Worm (Caenorhabditis elegans) whole organism, L4 larva: ENCODE measurements around the gene F49C12.5.
A peak's percentile ranks its signal among the peaks of the same experiment; 100 is the strongest.

Experiments
- F37D6.2 ChIP-seq: sonication (generic microtip); optimal IDR thresholded peaks from 2 replicates; lab custom pipeline; 2016; ENCODE audit warnings: mild to moderate bottlenecking, missing genetic modification characterization, missing compliant biosample characterization
- T20F7.1 ChIP-seq: fragments of 200-800 bp; sonication (Bioruptor generic); optimal IDR thresholded peaks from 2 replicates; lab custom pipeline; 2018; ENCODE audit warnings: mild to moderate bottlenecking, missing genetic modification characterization, missing compliant biosample characterization
- T26A8.4 ChIP-seq: fragments of 200-800 bp; sonication (Bioruptor generic); IDR thresholded peaks from 2 replicates; pipeline ENCODE4 v1.3.6; 2022; ENCODE audit warnings: missing genetic modification characterization, missing compliant biosample characterization
- aha-1 ChIP-seq: fragments of 150-350 bp; peaks from one replicate; lab custom pipeline; 2014; ENCODE audit warnings: missing biosample characterization, missing genetic modification characterization
- aly-2 ChIP-seq: sonication (generic microtip); optimal IDR thresholded peaks from 2 replicates; lab custom pipeline; 2018; ENCODE audit warnings: missing biosample characterization, missing genetic modification characterization
- ama-1 ChIP-seq: fragments of 150-350 bp; optimal IDR thresholded peaks from 2 replicates; lab custom pipeline; 2014; ENCODE audit warnings: inconsistent platforms, mixed read lengths
- attf-4 ChIP-seq: sonication (generic microtip); optimal IDR thresholded peaks from 3 replicates; lab custom pipeline; 2017; ENCODE audit warnings: missing biosample characterization, missing genetic modification characterization
- ceh-20 ChIP-seq: fragments of 200-800 bp; sonication (Bioruptor generic); IDR thresholded peaks from 2 replicates; pipeline ENCODE4 v1.3.6; 2022; ENCODE audit warnings: missing genetic modification reagents, missing genetic modification characterization, missing compliant biosample characterization
- ceh-44 ChIP-seq: fragments of 200-800 bp; sonication (Bioruptor generic); IDR thresholded peaks from 2 replicates; pipeline ENCODE4 v1.3.6; 2022; ENCODE audit warnings: missing genetic modification reagents, missing genetic modification characterization, missing compliant biosample characterization
- cey-2 ChIP-seq: sonication (generic microtip); optimal IDR thresholded peaks from 3 replicates; lab custom pipeline; 2017; ENCODE audit warnings: missing genetic modification characterization, mild to moderate bottlenecking, missing compliant biosample characterization, antibody characterized with exemption, borderline replicate concordance; ENCODE audit not compliant: insufficient read depth
- daf-16 ChIP-seq, 3 experiments: sonication (generic microtip); optimal IDR thresholded peaks; 2 replicates each; lab custom pipeline; 2016 to 2017; ENCODE audit warnings: missing genetic modification characterization in 3 of 3, missing genetic modification reagents in 3 of 3, mild to moderate bottlenecking in 2 of 3, missing compliant biosample characterization in 2 of 3, missing biosample characterization in 1 of 3, moderate library complexity in 1 of 3
- dpl-1 ChIP-seq: fragments of 150-350 bp; optimal IDR thresholded peaks from 2 replicates; lab custom pipeline; 2014; ENCODE audit warnings: missing biosample characterization, missing genetic modification reagents, missing genetic modification characterization
- duxl-1 ChIP-seq: sonication (generic microtip); optimal IDR thresholded peaks from 2 replicates; lab custom pipeline; 2016; ENCODE audit warnings: mild to moderate bottlenecking, missing genetic modification characterization, moderate library complexity, missing compliant biosample characterization; ENCODE audit not compliant: poor library complexity
- dve-1 ChIP-seq: sonication (generic microtip); optimal IDR thresholded peaks from 2 replicates; lab custom pipeline; 2017; ENCODE audit warnings: antibody characterized with exemption, mild to moderate bottlenecking, missing genetic modification characterization, missing compliant biosample characterization; ENCODE audit not compliant: insufficient read depth
- egl-27 ChIP-seq: sonication (generic microtip); optimal IDR thresholded peaks from 3 replicates; lab custom pipeline; 2017; ENCODE audit warnings: missing biosample characterization, missing genetic modification reagents, missing genetic modification characterization
- fos-1 ChIP-seq: fragments of 150-350 bp; optimal IDR thresholded peaks from 2 replicates; lab custom pipeline; 2014; ENCODE audit warnings: missing biosample characterization, missing genetic modification characterization
- hlh-30 ChIP-seq: sonication (generic microtip); optimal IDR thresholded peaks from 2 replicates; lab custom pipeline; 2017; ENCODE audit warnings: antibody characterized with exemption, mild to moderate bottlenecking, missing genetic modification characterization, missing compliant biosample characterization; ENCODE audit not compliant: insufficient read depth
- lin-38 ChIP-seq: fragments of 200-800 bp; sonication (Bioruptor generic); IDR thresholded peaks from 2 replicates; pipeline ENCODE4 v1.3.6; 2022; ENCODE audit warnings: missing genetic modification reagents, missing genetic modification characterization, missing compliant biosample characterization
- lir-3 ChIP-seq: sonication (generic microtip); optimal IDR thresholded peaks from 2 replicates; lab custom pipeline; 2016; ENCODE audit warnings: mild to moderate bottlenecking, missing genetic modification characterization, missing compliant biosample characterization
- lsy-2 ChIP-seq, 2 experiments: fragments of 150-350 bp in 1 of 2; sonication (generic microtip) in 1 of 2; optimal IDR thresholded peaks; 2 replicates each; lab custom pipeline; 2014 to 2017; ENCODE audit warnings: missing biosample characterization in 2 of 2, missing genetic modification characterization in 2 of 2
- madf-9 ChIP-seq: fragments of 200-800 bp; sonication (Bioruptor generic); conservative IDR thresholded peaks from 2 replicates; pipeline ENCODE4 v1.3.6; 2022; ENCODE audit warnings: missing genetic modification reagents, missing genetic modification characterization, missing compliant biosample characterization
- mep-1 ChIP-seq: fragments of 150-350 bp; sonication (generic microtip); optimal IDR thresholded peaks from 3 replicates; lab custom pipeline; 2014; ENCODE audit warnings: missing biosample characterization, missing genetic modification characterization
- mes-2 ChIP-seq: sonication (generic microtip); optimal IDR thresholded peaks from 2 replicates; lab custom pipeline; 2016; ENCODE audit warnings: missing genotype, mild to moderate bottlenecking, missing genetic modification characterization, missing compliant biosample characterization; ENCODE audit not compliant: poor library complexity, severe bottlenecking
- nhr-102 ChIP-seq: sonication (generic microtip); optimal IDR thresholded peaks from 2 replicates; lab custom pipeline; 2016; ENCODE audit warnings: mild to moderate bottlenecking, missing genetic modification characterization, moderate library complexity, missing compliant biosample characterization
- nhr-28 ChIP-seq: fragments of 150-350 bp; optimal IDR thresholded peaks from 2 replicates; lab custom pipeline; 2014; ENCODE audit warnings: missing biosample characterization, missing genetic modification characterization
- nhr-41 ChIP-seq: fragments of 200-800 bp; sonication (Bioruptor generic); IDR thresholded peaks from 2 replicates; pipeline ENCODE4 v1.3.6; 2022; ENCODE audit warnings: missing genetic modification reagents, missing genetic modification characterization, missing compliant biosample characterization
- nhr-77 ChIP-seq: fragments of 150-350 bp; optimal IDR thresholded peaks from 2 replicates; lab custom pipeline; 2014; ENCODE audit warnings: missing biosample characterization, missing genetic modification characterization
- php-3 ChIP-seq: fragments of 200-800 bp; sonication (Bioruptor generic); IDR thresholded peaks from 2 replicates; pipeline ENCODE4 v1.3.6; 2022; ENCODE audit warnings: missing genetic modification reagents, missing genetic modification characterization, missing compliant biosample characterization
- pqm-1 ChIP-seq: sonication (generic microtip); optimal IDR thresholded peaks from 2 replicates; lab custom pipeline; 2017; ENCODE audit warnings: missing biosample characterization, missing genetic modification characterization
- snpc-4 ChIP-seq: fragments of 150-350 bp; optimal IDR thresholded peaks from 2 replicates; lab custom pipeline; 2014; ENCODE audit warnings: missing biosample characterization, missing genetic modification characterization
- spr-1 ChIP-seq: sonication (generic microtip); optimal IDR thresholded peaks from 2 replicates; lab custom pipeline; 2016; ENCODE audit warnings: mild to moderate bottlenecking, missing genetic modification characterization, missing compliant biosample characterization
- spr-3 ChIP-seq: fragments of 200-800 bp; sonication (Bioruptor generic); optimal IDR thresholded peaks from 2 replicates; lab custom pipeline; 2018; ENCODE audit warnings: mild to moderate bottlenecking, missing genetic modification characterization, missing compliant biosample characterization
- tra-1 ChIP-seq: fragments of 200-800 bp; sonication (Bioruptor generic); IDR thresholded peaks from 2 replicates; pipeline ENCODE4 v1.3.6; 2022; ENCODE audit warnings: missing genetic modification reagents, missing genetic modification characterization, missing compliant biosample characterization
- unc-130 ChIP-seq: sonication (generic microtip); optimal IDR thresholded peaks from 2 replicates; lab custom pipeline; 2016; ENCODE audit warnings: missing genetic modification reagents, missing genetic modification characterization, missing compliant biosample characterization
- unc-62 ChIP-seq, 3 experiments: fragments of 150-350 bp in 1 of 3; sonication (generic microtip); optimal IDR thresholded peaks in 2 of 3; peaks in 1 of 3; 1 replicate in 1 of 3; 2 replicates in 2 of 3; lab custom pipeline; 2014 to 2017; ENCODE audit warnings: missing biosample characterization in 3 of 3, missing genetic modification characterization in 3 of 3, missing genetic modification reagents in 3 of 3, missing genotype in 1 of 3
- vab-7 ChIP-seq: fragments of 200-800 bp; sonication (Bioruptor generic); IDR thresholded peaks from 2 replicates; pipeline ENCODE4 v1.3.6; 2022; ENCODE audit warnings: missing genetic modification reagents, missing genetic modification characterization, missing compliant biosample characterization
- zfp-3 ChIP-seq: fragments of 200-800 bp; sonication (Bioruptor generic); conservative IDR thresholded peaks from 2 replicates; pipeline ENCODE4 v1.3.6; 2022; ENCODE audit warnings: missing genetic modification reagents, missing genetic modification characterization, missing compliant biosample characterization

Gene F49C12.5

DNA sequence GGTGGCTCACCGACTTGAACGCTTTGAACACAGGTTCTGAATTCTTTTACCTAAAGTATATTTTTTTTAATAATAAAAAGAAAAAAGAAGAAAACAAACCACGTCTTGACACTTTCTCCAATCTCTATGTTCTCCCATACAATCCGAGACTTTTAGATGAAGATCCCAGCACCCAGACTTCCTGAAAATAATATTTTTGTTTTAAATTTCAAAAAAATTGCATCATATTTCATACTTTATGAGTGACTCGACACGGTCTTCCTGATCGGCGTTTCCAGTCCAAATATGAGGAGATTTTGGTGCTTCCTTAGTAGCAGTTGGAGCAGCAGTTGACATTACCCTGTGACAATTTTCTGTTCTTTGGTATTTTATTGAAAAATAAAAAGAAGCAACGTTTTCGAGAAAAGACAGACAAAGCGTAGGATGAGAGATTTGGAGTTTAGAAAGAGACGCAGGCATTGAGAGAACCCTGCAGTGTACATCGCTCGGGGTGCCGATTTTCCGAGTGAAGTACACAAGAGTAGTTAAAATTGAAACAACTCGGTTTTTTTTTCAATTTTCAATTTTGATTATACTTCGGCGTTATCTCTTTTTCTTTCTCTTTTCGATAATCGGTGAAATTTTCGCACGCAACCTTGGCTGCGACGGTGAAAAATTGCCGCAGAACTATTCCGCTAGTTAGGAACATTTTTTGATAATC is 31.0 kb downstream of the F49C12.5 start, which contains the start of the genes coa-4 and T20D3.14 (continued):
- TF ChIP-seq pqm-1 (tag; lab: Kevin White, UChicago) (peak; percentile 24), spr-1 (tag; lab: Kevin White, UChicago) (no peak), zfp-3 (no peak), tra-1 (GFP tag; lab: Robert Waterston, UW) (no peak), cey-2 (tag; lab: Kevin White, UChicago) (no peak), aha-1 (tag; lab: Kevin White, UChicago) (peak; percentile 63), mep-1 (tag; lab: Kevin White, UChicago) (peak; percentile 55), dpl-1 (GFP tag; lab: Kevin White, UChicago) (peak; percentile 35), ceh-20 (GFP tag; lab: Robert Waterston, UW) (0 out of 2 replicates have a peak, but pooled peaks have one; percentile 8), nhr-77 (peak; percentile 23), lin-38 (GFP tag; lab: Robert Waterston, UW) (peak; percentile 29; the same call in 1 of the 2 replicates), T26A8.4 (GFP tag; lab: Robert Waterston, UW) (no peak), snpc-4 (tag; lab: Kevin White, UChicago) (no peak)

DNA sequence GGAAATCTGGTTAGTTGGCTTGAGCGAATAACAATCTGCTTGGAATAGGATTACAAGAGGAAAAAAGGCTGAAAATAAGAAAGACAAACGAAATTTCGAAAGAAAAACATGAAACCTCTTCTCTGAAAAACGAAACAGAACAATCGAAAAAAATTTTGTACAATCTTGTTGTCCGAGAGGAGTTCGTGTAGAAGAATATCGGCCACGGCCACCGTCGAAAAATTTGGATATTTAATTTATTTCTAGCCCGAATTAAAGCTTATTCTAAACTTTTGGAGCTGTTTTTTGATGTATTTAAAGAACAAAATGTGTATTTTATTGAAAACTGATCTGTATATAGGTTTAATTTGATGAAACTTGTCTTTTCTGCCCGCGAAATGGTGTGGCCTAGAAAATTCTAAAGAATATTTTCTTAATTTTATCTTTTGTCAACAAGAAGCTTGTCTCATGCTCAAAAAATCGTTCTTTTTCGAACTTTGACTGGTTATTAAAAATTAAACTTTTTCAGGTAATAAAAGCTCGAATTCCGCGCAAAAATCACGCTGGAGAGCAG is 31.9 kb downstream of the F49C12.5 start, which contains the start of gene T20D3.5:
Gene T20D3.5, plus strand, starts transcription at position 503 of the 553 bp plus-strand sequence.
- TF ChIP-seq spr-3 (GFP tag; lab: Kevin White, UChicago) (no peak), aly-2 (no peak), mes-2 (tag; lab: Kevin White, UChicago) (peak; percentile 66), unc-130 (GFP tag; lab: Kevin White, UChicago) (peak; percentile 67), nhr-41 (GFP tag; lab: Robert Waterston, UW) (no peak), mep-1 (tag; lab: Kevin White, UChicago) (no peak)

DNA sequence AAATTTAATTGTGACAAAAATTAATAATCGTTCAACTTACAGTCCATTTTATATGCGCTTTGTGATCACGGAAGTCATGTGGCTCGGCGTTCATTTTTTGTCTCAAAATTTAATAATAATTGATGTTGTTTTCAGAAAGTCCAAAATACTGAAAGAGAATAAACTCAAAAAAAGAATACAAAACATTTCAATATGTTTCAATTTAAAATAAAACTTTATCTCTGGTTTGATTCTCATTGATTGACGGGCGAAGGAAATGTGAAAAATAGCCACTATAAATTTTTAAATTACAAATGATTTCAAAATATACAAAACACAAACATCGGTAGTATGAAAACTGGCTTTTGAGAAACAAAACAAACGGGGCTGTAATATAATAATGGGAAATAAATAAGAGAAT is 34.5 kb downstream of the F49C12.5 start, which contains the start of gene T20D3.6:
Gene T20D3.6, minus strand, starts transcription at position 101 of the 400 bp plus-strand sequence.
- TF ChIP-seq madf-9 (no peak), daf-16 (GFP tag; optimal IDR thresholded peaks at IDR 0.05; lab: Kevin White, UChicago) (no peak), daf-16 (tag; optimal IDR thresholded peaks at IDR 0.05; lab: Kevin White, UChicago) (peak; percentile 17), T20F7.1 (GFP tag; lab: Kevin White, UChicago) (peak; percentile 28)

DNA sequence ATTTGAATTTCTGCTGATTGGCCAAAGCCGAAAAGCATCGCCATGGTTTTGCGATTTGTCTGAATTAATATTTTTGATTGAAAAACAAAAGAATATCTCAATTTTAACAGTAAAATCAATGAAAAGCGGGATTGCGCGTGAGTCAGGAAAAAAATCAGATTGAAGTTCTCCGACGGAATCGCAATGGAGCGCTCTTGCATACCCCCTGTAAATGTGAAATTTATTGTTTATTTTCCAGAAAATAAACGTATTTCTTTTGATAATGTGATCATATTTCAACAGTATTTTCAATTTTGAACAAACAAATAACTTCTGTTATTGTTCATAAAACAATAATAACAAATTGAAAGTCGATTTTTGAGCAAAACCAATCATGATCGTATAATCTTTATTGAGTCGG is 36.9 kb downstream of the F49C12.5 start, which contains the start of gene vps-26:
Gene vps-26, minus strand, starts transcription at position 200 of the 400 bp plus-strand sequence.
- TF ChIP-seq lin-38 (GFP tag; lab: Robert Waterston, UW) (peak; percentile 92), dve-1 (peak; percentile 52), mep-1 (tag; lab: Kevin White, UChicago) (peak; percentile 14), unc-62 (GFP tag; optimal IDR thresholded peaks at IDR 0.05 in 1 of 2; lab: Kevin White, UChicago) (peak in 1 of 2 experiments; percentile 23), unc-62 (tag; optimal IDR thresholded peaks at IDR 0.05; lab: Kevin White, UChicago) (no peak), attf-4 (tag; lab: Kevin White, UChicago) (no peak), aha-1 (tag; lab: Kevin White, UChicago) (no peak), ama-1 (lab: Kevin White, UChicago) (peak; percentile 26), duxl-1 (no peak), nhr-28 (tag; lab: Kevin White, UChicago) (peak; percentile 15), mes-2 (tag; lab: Kevin White, UChicago) (peak; percentile 26), lsy-2 (tag; optimal IDR thresholded peaks at IDR 0.05; lab: Kevin White, UChicago) (peak in 1 of 2 experiments; percentile 54), F37D6.2 (tag; lab: Kevin White, UChicago) (no peak), nhr-102 (tag; lab: Kevin White, UChicago) (no peak), hlh-30 (tag; lab: Kevin White, UChicago) (peak; percentile 22), vab-7 (GFP tag; lab: Robert Waterston, UW) (no peak), egl-27 (tag; lab: Kevin White, UChicago) (no peak), php-3 (GFP tag; lab: Robert Waterston, UW) (no peak), lir-3 (tag; lab: Kevin White, UChicago) (no peak), ceh-44 (GFP tag; lab: Robert Waterston, UW) (no peak), fos-1 (tag; lab: Kevin White, UChicago) (no peak), pqm-1 (tag; lab: Kevin White, UChicago) (peak; percentile 13), daf-16 (GFP tag; optimal IDR thresholded peaks at IDR 0.05; lab: Kevin White, UChicago) (no peak), daf-16 (tag; optimal IDR thresholded peaks at IDR 0.05; lab: Kevin White, UChicago) (peak; percentile 81)
- TF ChIP-seq, all 104 proteins: peak for 11
